Worm (Caenorhabditis elegans) whole organism, L4/young adult: ENCODE results near the gene ZC190.8.

Experiments
- W03F9.2 ChIP-seq: fragments of 150-350 bp; optimal IDR thresholded peaks from 2 replicates; lab custom pipeline; 2014; ENCODE audit warnings: missing biosample characterization, missing genetic modification characterization
- dao-5 ChIP-seq: sonication (generic microtip); optimal IDR thresholded peaks from 2 replicates; lab custom pipeline; 2016; ENCODE audit warnings: missing genotype, missing genetic modification characterization, moderate library complexity, missing compliant biosample characterization

ce11 chrV:8683787-8684186 lies 3.8 kb downstream of the ZC190.8 start:
- TF ChIP-seq dao-5 (tag; lab: Kevin White, UChicago) = no peak
- no peak for TF ChIP-seq W03F9.2 (tag; lab: Kevin White, UChicago)
